Worm (Caenorhabditis elegans) whole organism, L4 larva: ENCODE data around the gene T18D3.9.

Experiments used
- T26A8.4 ChIP-seq: fragments of 200-800 bp; sonication (Bioruptor generic); IDR thresholded peaks from 2 replicates; pipeline ENCODE4 v1.3.6; 2022; ENCODE audit warnings: missing genetic modification characterization, missing compliant biosample characterization
- aha-1 ChIP-seq: fragments of 150-350 bp; peaks from one replicate; lab custom pipeline; 2014; ENCODE audit warnings: missing biosample characterization, missing genetic modification characterization
- ama-1 ChIP-seq: fragments of 150-350 bp; optimal IDR thresholded peaks from 2 replicates; lab custom pipeline; 2014; ENCODE audit warnings: inconsistent platforms, mixed read lengths
- ceh-28 ChIP-seq: fragments of 150-350 bp; optimal IDR thresholded peaks from 2 replicates; lab custom pipeline; 2014; ENCODE audit warnings: missing biosample characterization, missing genetic modification reagents, missing genetic modification characterization
- ceh-32 ChIP-seq: sonication (generic microtip); optimal IDR thresholded peaks from 2 replicates; lab custom pipeline; 2016; ENCODE audit warnings: mild to moderate bottlenecking, missing genetic modification characterization, missing compliant biosample characterization; ENCODE audit not compliant: poor library complexity
- daf-16 ChIP-seq, 3 experiments: sonication (generic microtip); optimal IDR thresholded peaks; 2 replicates each; lab custom pipeline; 2016 to 2017; ENCODE audit warnings: missing genetic modification characterization in 3 of 3, missing genetic modification reagents in 3 of 3, mild to moderate bottlenecking in 2 of 3, missing compliant biosample characterization in 2 of 3, missing biosample characterization in 1 of 3, moderate library complexity in 1 of 3
- daf-19 ChIP-seq: fragments of 200-800 bp; sonication (Bioruptor generic); conservative IDR thresholded peaks from 2 replicates; pipeline ENCODE4 v1.3.6; 2022; ENCODE audit warnings: missing genetic modification characterization, missing compliant biosample characterization
- dmd-6 ChIP-seq: fragments of 200-800 bp; sonication (Bioruptor generic); IDR thresholded peaks from 2 replicates; pipeline ENCODE4 v1.3.6; 2022; ENCODE audit warnings: missing genetic modification reagents, missing genetic modification characterization, missing compliant biosample characterization
- dpl-1 ChIP-seq: fragments of 150-350 bp; optimal IDR thresholded peaks from 2 replicates; lab custom pipeline; 2014; ENCODE audit warnings: missing biosample characterization, missing genetic modification reagents, missing genetic modification characterization
- duxl-1 ChIP-seq: sonication (generic microtip); optimal IDR thresholded peaks from 2 replicates; lab custom pipeline; 2016; ENCODE audit warnings: mild to moderate bottlenecking, missing genetic modification characterization, moderate library complexity, missing compliant biosample characterization; ENCODE audit not compliant: poor library complexity
- dve-1 ChIP-seq: sonication (generic microtip); optimal IDR thresholded peaks from 2 replicates; lab custom pipeline; 2017; ENCODE audit warnings: antibody characterized with exemption, mild to moderate bottlenecking, missing genetic modification characterization, missing compliant biosample characterization; ENCODE audit not compliant: insufficient read depth
- fkh-10 ChIP-seq: fragments of 150-350 bp; optimal IDR thresholded peaks from 2 replicates; lab custom pipeline; 2014; ENCODE audit warnings: missing biosample characterization, missing genetic modification reagents, missing genetic modification characterization
- hif-1 ChIP-seq, 2 experiments: sonication (generic microtip); optimal IDR thresholded peaks; 2 replicates each; lab custom pipeline; 2016 to 2017; ENCODE audit warnings: missing compliant biosample characterization in 2 of 2, missing genetic modification characterization in 2 of 2, missing genetic modification reagents in 2 of 2, missing genotype in 2 of 2, mild to moderate bottlenecking in 1 of 2
- hlh-11 ChIP-seq: fragments of 200-800 bp; sonication (Bioruptor generic); optimal IDR thresholded peaks from 2 replicates; lab custom pipeline; 2018; ENCODE audit warnings: mild to moderate bottlenecking, missing genetic modification characterization, missing compliant biosample characterization
- hlh-30 ChIP-seq: sonication (generic microtip); optimal IDR thresholded peaks from 2 replicates; lab custom pipeline; 2017; ENCODE audit warnings: antibody characterized with exemption, mild to moderate bottlenecking, missing genetic modification characterization, missing compliant biosample characterization; ENCODE audit not compliant: insufficient read depth
- hmg-1.1 ChIP-seq: fragments of 200-800 bp; sonication (Bioruptor generic); IDR thresholded peaks from 2 replicates; pipeline ENCODE4 v1.3.6; 2022; ENCODE audit warnings: missing genetic modification reagents, missing genetic modification characterization, missing compliant biosample characterization
- lin-13 ChIP-seq: fragments of 150-350 bp; optimal IDR thresholded peaks from 2 replicates; lab custom pipeline; 2014; ENCODE audit warnings: missing biosample characterization, missing genetic modification reagents, missing genetic modification characterization
- lin-38 ChIP-seq: fragments of 200-800 bp; sonication (Bioruptor generic); IDR thresholded peaks from 2 replicates; pipeline ENCODE4 v1.3.6; 2022; ENCODE audit warnings: missing genetic modification reagents, missing genetic modification characterization, missing compliant biosample characterization
- lin-39 ChIP-seq: fragments of 150-350 bp; optimal IDR thresholded peaks from 2 replicates; lab custom pipeline; 2014; ENCODE audit warnings: missing biosample characterization, missing genetic modification reagents, missing genetic modification characterization
- lir-3 ChIP-seq: sonication (generic microtip); optimal IDR thresholded peaks from 2 replicates; lab custom pipeline; 2016; ENCODE audit warnings: mild to moderate bottlenecking, missing genetic modification characterization, missing compliant biosample characterization
- lsy-2 ChIP-seq, 2 experiments: fragments of 150-350 bp in 1 of 2; sonication (generic microtip) in 1 of 2; optimal IDR thresholded peaks; 2 replicates each; lab custom pipeline; 2014 to 2017; ENCODE audit warnings: missing biosample characterization in 2 of 2, missing genetic modification characterization in 2 of 2
- madf-5 ChIP-seq, 2 experiments: fragments of 200-800 bp; sonication (Bioruptor generic); IDR thresholded peaks; 2 replicates each; pipeline ENCODE4 v1.3.6; 2022; ENCODE audit warnings: missing compliant biosample characterization in 2 of 2, missing genetic modification characterization in 2 of 2
- madf-9 ChIP-seq: fragments of 200-800 bp; sonication (Bioruptor generic); conservative IDR thresholded peaks from 2 replicates; pipeline ENCODE4 v1.3.6; 2022; ENCODE audit warnings: missing genetic modification reagents, missing genetic modification characterization, missing compliant biosample characterization
- mep-1 ChIP-seq: fragments of 150-350 bp; sonication (generic microtip); optimal IDR thresholded peaks from 3 replicates; lab custom pipeline; 2014; ENCODE audit warnings: missing biosample characterization, missing genetic modification characterization
- mes-2 ChIP-seq: sonication (generic microtip); optimal IDR thresholded peaks from 2 replicates; lab custom pipeline; 2016; ENCODE audit warnings: missing genotype, mild to moderate bottlenecking, missing genetic modification characterization, missing compliant biosample characterization; ENCODE audit not compliant: poor library complexity, severe bottlenecking
- mxl-3 ChIP-seq: fragments of 200-800 bp; sonication (Bioruptor generic); optimal IDR thresholded peaks from 2 replicates; lab custom pipeline; 2018; ENCODE audit warnings: mild to moderate bottlenecking, missing genetic modification characterization, missing compliant biosample characterization
- nhr-102 ChIP-seq: sonication (generic microtip); optimal IDR thresholded peaks from 2 replicates; lab custom pipeline; 2016; ENCODE audit warnings: mild to moderate bottlenecking, missing genetic modification characterization, moderate library complexity, missing compliant biosample characterization
- nhr-11 ChIP-seq: fragments of 150-350 bp; optimal IDR thresholded peaks from 2 replicates; lab custom pipeline; 2014; ENCODE audit warnings: missing biosample characterization, missing genetic modification characterization
- nhr-111 ChIP-seq: fragments of 200-800 bp; sonication (Bioruptor generic); optimal IDR thresholded peaks from 2 replicates; lab custom pipeline; 2018; ENCODE audit warnings: mild to moderate bottlenecking, missing genetic modification characterization, missing compliant biosample characterization
- nhr-237 ChIP-seq: sonication (generic microtip); optimal IDR thresholded peaks from 2 replicates; lab custom pipeline; 2017; ENCODE audit warnings: missing biosample characterization, missing genetic modification characterization
- nhr-25 ChIP-seq: sonication (generic microtip); optimal IDR thresholded peaks from 2 replicates; lab custom pipeline; 2017; ENCODE audit warnings: missing genetic modification characterization, mild to moderate bottlenecking, missing compliant biosample characterization, antibody characterized with exemption, moderate library complexity, borderline replicate concordance; ENCODE audit not compliant: insufficient read depth
- nhr-28 ChIP-seq: fragments of 150-350 bp; optimal IDR thresholded peaks from 2 replicates; lab custom pipeline; 2014; ENCODE audit warnings: missing biosample characterization, missing genetic modification characterization
- nhr-41 ChIP-seq: fragments of 200-800 bp; sonication (Bioruptor generic); IDR thresholded peaks from 2 replicates; pipeline ENCODE4 v1.3.6; 2022; ENCODE audit warnings: missing genetic modification reagents, missing genetic modification characterization, missing compliant biosample characterization
- nhr-6 ChIP-seq: fragments of 150-350 bp; optimal IDR thresholded peaks from 2 replicates; lab custom pipeline; 2014; ENCODE audit warnings: missing biosample characterization, missing genetic modification characterization
- nhr-77 ChIP-seq: fragments of 150-350 bp; optimal IDR thresholded peaks from 2 replicates; lab custom pipeline; 2014; ENCODE audit warnings: missing biosample characterization, missing genetic modification characterization
- pha-4 ChIP-seq, 2 experiments: fragments of 150-350 bp in 1 of 2; fragments of 200-800 bp in 1 of 2; sonication (Bioruptor generic) in 1 of 2; IDR thresholded peaks in 1 of 2; optimal IDR thresholded peaks in 1 of 2; 2 replicates each; pipeline versions ENCODE4 v1.3.6 to Lab custom; 2014 to 2022; ENCODE audit warnings: missing genetic modification characterization in 2 of 2, missing genetic modification reagents in 2 of 2, missing biosample characterization in 1 of 2, missing compliant biosample characterization in 1 of 2
- php-3 ChIP-seq: fragments of 200-800 bp; sonication (Bioruptor generic); IDR thresholded peaks from 2 replicates; pipeline ENCODE4 v1.3.6; 2022; ENCODE audit warnings: missing genetic modification reagents, missing genetic modification characterization, missing compliant biosample characterization
- rbr-2 ChIP-seq: sonication (generic microtip); optimal IDR thresholded peaks from 2 replicates; lab custom pipeline; 2016; ENCODE audit warnings: missing genotype, missing genetic modification characterization, missing compliant biosample characterization
- set-16 ChIP-seq: fragments of 200-800 bp; sonication (Bioruptor generic); IDR thresholded peaks from 2 replicates; pipeline ENCODE4 v1.3.6; 2022; ENCODE audit warnings: missing genetic modification reagents, missing genetic modification characterization, missing compliant biosample characterization
- snpc-1.2 ChIP-seq: fragments of 200-800 bp; sonication (Bioruptor generic); IDR thresholded peaks from 2 replicates; pipeline ENCODE4 v1.3.6; 2022; ENCODE audit warnings: missing genetic modification reagents, missing genetic modification characterization, missing compliant biosample characterization
- snpc-4 ChIP-seq: fragments of 150-350 bp; optimal IDR thresholded peaks from 2 replicates; lab custom pipeline; 2014; ENCODE audit warnings: missing biosample characterization, missing genetic modification characterization
- tra-1 ChIP-seq: fragments of 200-800 bp; sonication (Bioruptor generic); IDR thresholded peaks from 2 replicates; pipeline ENCODE4 v1.3.6; 2022; ENCODE audit warnings: missing genetic modification reagents, missing genetic modification characterization, missing compliant biosample characterization
- unc-62 ChIP-seq, 3 experiments: fragments of 150-350 bp in 1 of 3; sonication (generic microtip); optimal IDR thresholded peaks in 2 of 3; peaks in 1 of 3; 1 replicate in 1 of 3; 2 replicates in 2 of 3; lab custom pipeline; 2014 to 2017; ENCODE audit warnings: missing biosample characterization in 3 of 3, missing genetic modification characterization in 3 of 3, missing genetic modification reagents in 3 of 3, missing genotype in 1 of 3
- zag-1 ChIP-seq: fragments of 150-350 bp; optimal IDR thresholded peaks from 2 replicates; lab custom pipeline; 2014; ENCODE audit warnings: missing biosample characterization, missing genetic modification characterization
- zfp-3 ChIP-seq: fragments of 200-800 bp; sonication (Bioruptor generic); conservative IDR thresholded peaks from 2 replicates; pipeline ENCODE4 v1.3.6; 2022; ENCODE audit warnings: missing genetic modification reagents, missing genetic modification characterization, missing compliant biosample characterization

T18D3.9 gene

DNA sequence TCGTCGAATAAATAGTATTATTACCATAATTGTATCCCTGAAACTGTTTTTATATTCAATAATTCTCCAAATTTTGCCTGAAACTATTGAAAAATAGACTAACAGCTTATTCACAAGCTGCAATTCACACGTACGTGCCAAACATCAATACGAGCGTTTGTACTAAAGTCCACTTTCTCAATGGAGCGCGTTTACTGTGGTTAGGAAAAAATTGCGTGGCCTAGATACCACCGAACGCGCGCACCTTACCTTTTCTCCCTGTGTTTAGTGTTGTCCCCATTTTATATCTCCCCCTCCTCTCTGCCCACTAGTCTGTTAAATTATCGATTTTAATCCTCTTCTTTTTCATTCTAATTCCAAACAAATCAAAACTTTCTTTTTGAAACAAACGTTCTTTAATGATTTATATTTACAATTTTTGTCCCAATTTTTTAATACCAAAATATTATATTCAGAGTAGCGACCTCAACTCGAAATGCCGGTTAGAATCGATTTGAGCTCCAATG lies at the start of gene T18D3.9, which contains the start of gene T18D3.1:
Gene T18D3.9 (minus strand): TSS at position 168 of the 506 bp plus-strand sequence.
Gene T18D3.1 (plus strand): TSS at position 456 of the 506 bp plus-strand sequence.
- peak; percentile 84 to 100 for TF ChIP-seq hif-1 (tag; optimal IDR thresholded peaks at IDR 0.05; lab: Kevin White, UChicago)
- TF ChIP-seq hlh-30 (tag; lab: Kevin White, UChicago): peak; percentile 34
- peak; percentile 37 for TF ChIP-seq nhr-25 (tag; lab: Kevin White, UChicago)
- TF ChIP-seq daf-16 (GFP tag; optimal IDR thresholded peaks at IDR 0.05; lab: Kevin White, UChicago): no peak
- TF ChIP-seq daf-16 (tag; optimal IDR thresholded peaks at IDR 0.05; lab: Kevin White, UChicago): peak; percentile 22
- peak; percentile 79 for TF ChIP-seq mep-1
- peak; percentile 72 for TF ChIP-seq mes-2 (tag; lab: Kevin White, UChicago)
- peak; percentile 100 for TF ChIP-seq aha-1 (tag; lab: Kevin White, UChicago)
- peak; percentile 23 for TF ChIP-seq rbr-2 (tag; lab: Kevin White, UChicago)
- TF ChIP-seq lsy-2 (tag; optimal IDR thresholded peaks at IDR 0.05; lab: Kevin White, UChicago): peak in 1 of 2 experiments; percentile 68
- peak; percentile 32 for TF ChIP-seq hlh-11 (tag; lab: Kevin White, UChicago)
- TF ChIP-seq dpl-1 (GFP tag; lab: Kevin White, UChicago): peak; percentile 36
- TF ChIP-seq nhr-11: peak; percentile 41
- TF ChIP-seq nhr-28 (tag; lab: Kevin White, UChicago): peak; percentile 53
- 0 out of 2 replicates have a peak, but pooled peaks have one; percentile 11 for TF ChIP-seq php-3 (GFP tag; lab: Robert Waterston, UW)
- TF ChIP-seq zag-1 (tag; lab: Kevin White, UChicago): no peak
- TF ChIP-seq nhr-6 (tag; lab: Kevin White, UChicago): peak; percentile 14
- TF ChIP-seq nhr-77 (tag; lab: Kevin White, UChicago): peak; percentile 13
- peak; percentile 17 for TF ChIP-seq ama-1 (lab: Kevin White, UChicago)
- TF ChIP-seq snpc-4 (tag; lab: Kevin White, UChicago): no peak
- no peak for TF ChIP-seq pha-4 (GFP tag; IDR thresholded peaks at IDR 0.05; lab: Robert Waterston, UW)
- TF ChIP-seq pha-4 (tag; optimal IDR thresholded peaks at IDR 0.05; lab: Kevin White, UChicago): peak; percentile 45
- no peak for TF ChIP-seq fkh-10 (GFP tag; lab: Kevin White, UChicago)
- TF ChIP-seq daf-19 (GFP tag; lab: Robert Waterston, UW): no peak
- TF ChIP-seq lin-38 (GFP tag; lab: Robert Waterston, UW): peak; percentile 89
- TF ChIP-seq ceh-32 (tag; lab: Kevin White, UChicago): no peak
- peak; percentile 22 for TF ChIP-seq mxl-3
- TF ChIP-seq T26A8.4 (GFP tag; lab: Robert Waterston, UW): no peak
- peak; percentile 21; the same call in 1 of the 2 replicates for TF ChIP-seq dmd-6
- peak; percentile 14 for TF ChIP-seq ceh-28
- TF ChIP-seq set-16: no peak
- peak; percentile 45 for TF ChIP-seq dve-1 (tag; lab: Kevin White, UChicago)
- TF ChIP-seq hmg-1.1 (GFP tag; lab: Robert Waterston, UW): 0 out of 2 replicates have a peak, but pooled peaks have one; percentile 44
- no peak for TF ChIP-seq lir-3 (tag; lab: Kevin White, UChicago)
- TF ChIP-seq, all 104 proteins: peak for 24

DNA sequence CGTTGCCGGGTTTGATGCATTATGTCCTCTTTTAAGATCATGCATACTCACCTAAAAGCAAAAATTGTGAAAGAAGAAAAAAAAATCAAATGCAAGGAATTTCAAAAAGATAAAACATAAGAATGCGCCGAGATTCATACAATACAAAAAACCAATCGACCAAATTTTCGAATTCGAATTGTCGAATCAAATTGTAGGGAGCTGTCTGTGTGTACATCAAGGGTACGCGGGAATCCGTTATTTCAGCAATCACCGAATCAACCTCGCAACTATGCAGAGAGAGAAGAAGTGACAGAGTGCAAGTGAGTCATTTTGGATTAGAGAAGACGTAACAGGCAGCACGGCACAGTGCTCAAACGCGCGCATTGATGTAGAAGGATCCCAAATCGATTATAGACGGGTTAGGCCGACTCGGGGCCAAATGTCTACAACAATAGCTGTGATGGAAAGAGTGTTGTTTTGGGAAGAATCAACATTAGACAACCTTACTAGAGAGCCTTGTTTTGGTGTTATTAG lies 49.1 kb upstream of the T18D3.9 start, which contains the start of gene sdz-19:
Gene sdz-19 (minus strand): TSS at position 51 of the 516 bp plus-strand sequence.
- no peak for TF ChIP-seq nhr-77 (tag; lab: Kevin White, UChicago)
- no peak for TF ChIP-seq aha-1 (tag; lab: Kevin White, UChicago)
- 0 out of 2 replicates have a peak, but pooled peaks have one; percentile 27 for TF ChIP-seq zfp-3 (GFP tag; lab: Robert Waterston, UW)
- no peak for TF ChIP-seq mes-2 (tag; lab: Kevin White, UChicago)
- no peak for TF ChIP-seq lin-39 (tag; lab: Kevin White, UChicago)
- no peak for TF ChIP-seq duxl-1 (tag; lab: Kevin White, UChicago)
- no peak for TF ChIP-seq madf-9
- TF ChIP-seq dmd-6: 0 out of 2 replicates have a peak, but pooled peaks have one; percentile 10
- TF ChIP-seq lin-13: no peak
- 0 out of 2 replicates have a peak, but pooled peaks have one; percentile 11 for TF ChIP-seq tra-1 (GFP tag; lab: Robert Waterston, UW)
- TF ChIP-seq T26A8.4 (GFP tag; lab: Robert Waterston, UW): peak; percentile 34; the same call in 1 of the 2 replicates
- 0 out of 4 replicates have a peak, but pooled peaks of 1 of the 2 experiments have one; percentile 6 for TF ChIP-seq madf-5 (GFP tag; IDR thresholded peaks at IDR 0.05; lab: Robert Waterston, UW)
- TF ChIP-seq nhr-41 (GFP tag; lab: Robert Waterston, UW): no peak
- TF ChIP-seq unc-62 (GFP tag; optimal IDR thresholded peaks at IDR 0.05 in 1 of 2; lab: Kevin White, UChicago): peak in 1 of 2 experiments; percentile 68
- TF ChIP-seq unc-62 (tag; optimal IDR thresholded peaks at IDR 0.05; lab: Kevin White, UChicago): no peak
- TF ChIP-seq nhr-111 (GFP tag; lab: Kevin White, UChicago): no peak
- TF ChIP-seq nhr-102 (tag; lab: Kevin White, UChicago): peak; percentile 16
- no peak for TF ChIP-seq daf-19 (GFP tag; lab: Robert Waterston, UW)
- peak; percentile 15; the same call in 1 of the 2 replicates for TF ChIP-seq snpc-1.2
- TF ChIP-seq nhr-237 (tag; lab: Kevin White, UChicago): no peak
